Fruit fly (Drosophila melanogaster) whole organism, adult: Measurements from ENCODE around the gene CG13613.

Experiments used
- CG11617 ChIP-seq: fragments of 200-800 bp; sonication (Bioruptor generic); optimal IDR thresholded peaks from 2 replicates; lab custom pipeline; 2017; ENCODE audit warnings: mild to moderate bottlenecking, missing biosample characterization, missing genetic modification reagents, missing genetic modification characterization
- CG12768 ChIP-seq: fragments of 200-800 bp; sonication (Bioruptor generic); optimal IDR thresholded peaks from 2 replicates; lab custom pipeline; 2017; ENCODE audit warnings: missing biosample characterization, missing genetic modification characterization, mild to moderate bottlenecking, moderate library complexity, missing genetic modification reagents
- CG14711 ChIP-seq: fragments of 200-800 bp; sonication (Bioruptor generic); optimal IDR thresholded peaks from 2 replicates; lab custom pipeline; 2018; ENCODE audit warnings: missing biosample characterization, mild to moderate bottlenecking, missing genetic modification characterization, moderate library complexity
- CG1620 ChIP-seq: fragments of 200-800 bp; sonication (Bioruptor generic); optimal IDR thresholded peaks from 2 replicates; lab custom pipeline; 2016; ENCODE audit warnings: missing biosample characterization, missing genetic modification characterization
- CG33017 ChIP-seq: fragments of 200-800 bp; sonication (Bioruptor generic); optimal IDR thresholded peaks from 2 replicates; lab custom pipeline; 2018; ENCODE audit warnings: missing biosample characterization, mild to moderate bottlenecking, missing genetic modification characterization, moderate library complexity
- CG5204 ChIP-seq: fragments of 200-800 bp; sonication (Bioruptor generic); optimal IDR thresholded peaks from 2 replicates; lab custom pipeline; 2016; ENCODE audit warnings: missing biosample characterization, missing genetic modification characterization
- CG7045 ChIP-seq: fragments of 200-800 bp; sonication (Bioruptor generic); optimal IDR thresholded peaks from 2 replicates; lab custom pipeline; 2017; ENCODE audit warnings: missing biosample characterization, mild to moderate bottlenecking, missing genetic modification characterization
- CG7101 ChIP-seq: fragments of 200-800 bp; sonication (Bioruptor generic); optimal IDR thresholded peaks from 2 replicates; lab custom pipeline; 2018; ENCODE audit warnings: missing biosample characterization, mild to moderate bottlenecking, missing genetic modification characterization, moderate library complexity
- Clk ChIP-seq: fragments of 200-800 bp; sonication (Bioruptor generic); optimal IDR thresholded peaks from 2 replicates; lab custom pipeline; 2017; ENCODE audit warnings: missing biosample characterization, missing genetic modification characterization
- Crg-1 ChIP-seq: fragments of 200-800 bp; sonication (Bioruptor generic); optimal IDR thresholded peaks from 2 replicates; lab custom pipeline; 2016; ENCODE audit warnings: missing biosample characterization, missing genetic modification characterization
- Hr96 ChIP-seq: fragments of 200-800 bp; sonication (Bioruptor generic); optimal IDR thresholded peaks from 2 replicates; lab custom pipeline; 2016; ENCODE audit warnings: missing biosample characterization, missing genetic modification characterization
- Mnt ChIP-seq: fragments of 200-800 bp; sonication (Bioruptor generic); optimal IDR thresholded peaks from 2 replicates; lab custom pipeline; 2016; ENCODE audit warnings: missing biosample characterization, mild to moderate bottlenecking, missing genetic modification characterization
- bab1 ChIP-seq: fragments of 200-800 bp; sonication (Bioruptor generic); optimal IDR thresholded peaks from 3 replicates; lab custom pipeline; 2019; ENCODE audit warnings: missing biosample characterization, mild to moderate bottlenecking, missing genetic modification characterization, moderate library complexity
- cic ChIP-seq: fragments of 200-800 bp; sonication (Bioruptor generic); optimal IDR thresholded peaks from 2 replicates; lab custom pipeline; 2017; ENCODE audit warnings: missing biosample characterization, mild to moderate bottlenecking, missing genetic modification characterization, moderate library complexity
- cnc ChIP-seq, 2 experiments: fragments of >200 bp; optimal IDR thresholded peaks; 2 replicates each; lab custom pipeline; 2017
- kay ChIP-seq: fragments of 200-800 bp; sonication (Bioruptor generic); peaks from one replicate; lab custom pipeline; 2016; ENCODE audit warnings: missing biosample characterization, missing genetic modification characterization, borderline replicate concordance
- ovo ChIP-seq: fragments of 200-800 bp; sonication (Bioruptor generic); optimal IDR thresholded peaks from 2 replicates; lab custom pipeline; 2016; ENCODE audit warnings: missing biosample characterization, missing genetic modification characterization
- pad ChIP-seq: fragments of 200-800 bp; sonication (Bioruptor generic); optimal IDR thresholded peaks from 3 replicates; lab custom pipeline; 2017; ENCODE audit warnings: missing biosample characterization, missing genetic modification characterization, mild to moderate bottlenecking, moderate library complexity, missing genetic modification reagents
- tj ChIP-seq: fragments of 200-800 bp; sonication (Bioruptor generic); optimal IDR thresholded peaks from 3 replicates; lab custom pipeline; 2017; ENCODE audit warnings: missing biosample characterization, mild to moderate bottlenecking, missing genetic modification characterization, moderate library complexity
- toe ChIP-seq: fragments of 200-800 bp; sonication (Bioruptor generic); optimal IDR thresholded peaks from 2 replicates; lab custom pipeline; 2016; ENCODE audit warnings: missing biosample characterization, missing genetic modification characterization

The CG13613 gene

dm6 chr3R:24359957-24360356 is 5.4 kb upstream of the CG13613 start, which contains the start of gene CG18528:
TSS of gene CG18528 (minus strand) at chr3R:24360144.
- TF ChIP-seq Hr96 (GFP tag; lab: Kevin White, UChicago) (no peak), CG11617 (GFP tag; lab: Kevin White, UChicago) (no peak), bab1 (GFP tag; lab: Kevin White, UChicago) (peak; percentile 53)

dm6 chr3R:24361583-24361982 is 3.8 kb upstream of the CG13613 start, which contains the start of the genes CG5762 and CG33339:
TSS of gene CG5762 (minus strand) at chr3R:24361683.
TSS of gene CG33339 (plus strand) at chr3R:24361847.
- TF ChIP-seq kay (GFP tag; lab: Kevin White, UChicago) (no peak), cic (no peak), bab1 (GFP tag; lab: Kevin White, UChicago) (no peak), CG14711 (tag; lab: Kevin White, UChicago) (no peak), CG11617 (GFP tag; lab: Kevin White, UChicago) (no peak), CG5204 (no peak), pad (GFP tag; lab: Kevin White, UChicago) (no peak), CG7101 (tag; lab: Kevin White, UChicago) (no peak), Hr96 (GFP tag; lab: Kevin White, UChicago) (no peak), CG1620 (GFP tag; lab: Kevin White, UChicago) (no peak), Clk (GFP tag; lab: Kevin White, UChicago) (no peak), Crg-1 (GFP tag; lab: Kevin White, UChicago) (no peak), CG7045 (GFP tag; lab: Kevin White, UChicago) (no peak), tj (GFP tag; lab: Kevin White, UChicago) (no peak), cnc (optimal IDR thresholded peaks at IDR 0.05; lab: Kevin White, UChicago) (no peak), toe (GFP tag; lab: Kevin White, UChicago) (no peak)

- no peak for TF ChIP-seq CG14711 (tag; lab: Kevin White, UChicago)
- no peak for TF ChIP-seq cnc (optimal IDR thresholded peaks at IDR 0.05; lab: Kevin White, UChicago)
- TF ChIP-seq CG7045 (GFP tag; lab: Kevin White, UChicago): no peak
- no peak for TF ChIP-seq toe (GFP tag; lab: Kevin White, UChicago)
- no peak for TF ChIP-seq Hr96 (GFP tag; lab: Kevin White, UChicago)
- TF ChIP-seq CG33017 (tag; lab: Kevin White, UChicago): no peak
- no peak for TF ChIP-seq Crg-1 (GFP tag; lab: Kevin White, UChicago)
- no peak for TF ChIP-seq CG11617 (GFP tag; lab: Kevin White, UChicago)
- no peak for TF ChIP-seq tj (GFP tag; lab: Kevin White, UChicago)
- TF ChIP-seq Clk (GFP tag; lab: Kevin White, UChicago): no peak
- no peak for TF ChIP-seq kay (GFP tag; lab: Kevin White, UChicago)
- no peak for TF ChIP-seq CG5204
- TF ChIP-seq bab1 (GFP tag; lab: Kevin White, UChicago): no peak
- TF ChIP-seq pad (GFP tag; lab: Kevin White, UChicago): no peak
- TF ChIP-seq Mnt: no peak
- no peak for TF ChIP-seq ovo
Measured at dm6 chr3R:24362838-24363237, 2.5 kb upstream of the CG13613 start, which contains the start of gene CG33340. TSS of gene CG33340 (plus strand) at chr3R:24363138.

dm6 chr3R:24367120-24367519 is 1.8 kb downstream of the CG13613 start, which contains the start of gene CG42811:
TSS of gene CG42811 (minus strand) at chr3R:24367220.
- TF ChIP-seq cic (no peak), bab1 (GFP tag; lab: Kevin White, UChicago) (no peak), CG1620 (GFP tag; lab: Kevin White, UChicago) (no peak), CG14711 (tag; lab: Kevin White, UChicago) (no peak), CG7101 (tag; lab: Kevin White, UChicago) (no peak), CG7045 (GFP tag; lab: Kevin White, UChicago) (no peak), CG33017 (tag; lab: Kevin White, UChicago) (no peak), Clk (GFP tag; lab: Kevin White, UChicago) (no peak), Crg-1 (GFP tag; lab: Kevin White, UChicago) (no peak), kay (GFP tag; lab: Kevin White, UChicago) (no peak), Mnt (no peak), tj (GFP tag; lab: Kevin White, UChicago) (no peak), Hr96 (GFP tag; lab: Kevin White, UChicago) (no peak), ovo (no peak), toe (GFP tag; lab: Kevin White, UChicago) (no peak), CG11617 (GFP tag; lab: Kevin White, UChicago) (no peak), CG12768 (no peak), cnc (optimal IDR thresholded peaks at IDR 0.05; lab: Kevin White, UChicago) (no peak), pad (GFP tag; lab: Kevin White, UChicago) (no peak), CG5204 (no peak)

- TF ChIP-seq cnc (optimal IDR thresholded peaks at IDR 0.05; lab: Kevin White, UChicago) (no peak), CG33017 (tag; lab: Kevin White, UChicago) (no peak), Hr96 (GFP tag; lab: Kevin White, UChicago) (no peak), kay (GFP tag; lab: Kevin White, UChicago) (no peak), tj (GFP tag; lab: Kevin White, UChicago) (no peak), ovo (no peak), Mnt (no peak), CG1620 (GFP tag; lab: Kevin White, UChicago) (no peak), cic (no peak), Clk (GFP tag; lab: Kevin White, UChicago) (no peak), CG5204 (no peak), CG12768 (no peak), CG14711 (tag; lab: Kevin White, UChicago) (no peak)
Measured at dm6 chr3R:24368064-24368463, 2.7 kb downstream of the CG13613 start, which contains the start of the genes CG42812 and CG33341. TSS of gene CG42812 (minus strand) at chr3R:24368164. TSS of gene CG33341 (plus strand) at chr3R:24368358.

dm6 chr3R:24369268-24369667 is 3.9 kb downstream of the CG13613 start, which contains the start of gene CG13614:
TSS of gene CG13614 (plus strand) at chr3R:24369568.
- no peak for TF ChIP-seq Mnt
- no peak for TF ChIP-seq kay (GFP tag; lab: Kevin White, UChicago)
- TF ChIP-seq CG7101 (tag; lab: Kevin White, UChicago): no peak
- no peak for TF ChIP-seq Clk (GFP tag; lab: Kevin White, UChicago)
- no peak for TF ChIP-seq CG7045 (GFP tag; lab: Kevin White, UChicago)
- no peak for TF ChIP-seq CG33017 (tag; lab: Kevin White, UChicago)
- TF ChIP-seq pad (GFP tag; lab: Kevin White, UChicago): no peak
- TF ChIP-seq toe (GFP tag; lab: Kevin White, UChicago): no peak
- TF ChIP-seq CG12768: no peak
- TF ChIP-seq bab1 (GFP tag; lab: Kevin White, UChicago): no peak
- no peak for TF ChIP-seq Crg-1 (GFP tag; lab: Kevin White, UChicago)
- no peak for TF ChIP-seq CG1620 (GFP tag; lab: Kevin White, UChicago)
- TF ChIP-seq cnc (optimal IDR thresholded peaks at IDR 0.05; lab: Kevin White, UChicago): no peak
- no peak for TF ChIP-seq Hr96 (GFP tag; lab: Kevin White, UChicago)
- TF ChIP-seq cic: no peak
- TF ChIP-seq CG5204: no peak
- TF ChIP-seq CG14711 (tag; lab: Kevin White, UChicago): no peak
- no peak for TF ChIP-seq tj (GFP tag; lab: Kevin White, UChicago)
